Worm (Caenorhabditis elegans): Measurements from ENCODE around the gene hcp-3.
A peak's percentile ranks its signal among the peaks of the same experiment; 100 is the strongest.

The hcp-3 gene

DNA sequence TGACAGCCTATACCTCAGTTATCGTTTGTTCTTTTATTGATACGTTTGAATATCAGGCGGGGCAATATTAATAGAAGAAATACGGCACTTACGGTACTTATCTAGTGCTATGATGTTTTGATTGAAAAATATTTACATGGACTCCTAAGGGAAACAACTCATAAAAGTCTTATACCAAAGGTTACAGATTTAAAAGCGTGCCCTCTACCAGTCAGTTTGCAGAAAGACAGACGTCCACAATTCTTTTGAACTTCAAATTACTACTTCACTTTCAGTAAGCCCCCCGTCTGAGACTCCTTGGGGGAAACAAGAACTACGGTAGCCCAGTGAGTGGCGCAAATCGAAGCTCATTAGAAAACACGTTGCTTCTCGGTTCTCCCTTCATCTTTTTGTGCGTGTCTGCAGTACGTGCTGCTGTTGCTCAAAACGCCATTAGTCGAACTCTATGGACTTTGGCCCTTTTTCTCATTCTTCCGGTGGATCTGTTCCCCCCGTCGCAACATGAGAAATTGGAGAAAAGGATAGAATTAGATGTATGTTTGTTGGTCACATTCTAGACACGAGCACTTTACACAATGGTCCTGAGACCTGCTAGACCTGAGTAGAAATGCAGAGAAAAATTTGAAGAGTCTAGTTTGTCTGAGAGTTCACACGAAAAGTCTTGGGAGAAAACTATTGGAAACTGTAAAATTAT is 46.1 kb upstream of the hcp-3 start:
- TF ChIP-seq ztf-16 (tag; optimal IDR thresholded peaks at IDR 0.05) (no peak), ceh-18 (tag; optimal IDR thresholded peaks at IDR 0.05) (peak; percentile 49)

- TF ChIP-seq fax-1 (tag; optimal IDR thresholded peaks at IDR 0.05), result no peak
- no peak for TF ChIP-seq ceh-34 (tag; optimal IDR thresholded peaks at IDR 0.05)
- no peak for TF ChIP-seq fkh-6 (tag; optimal IDR thresholded peaks at IDR 0.05)
- TF ChIP-seq hlh-8 (tag; optimal IDR thresholded peaks at IDR 0.05), result peak; percentile 40
- no peak for TF ChIP-seq ceh-30 (tag; optimal IDR thresholded peaks at IDR 0.05)
Observed at ce11 chrIII:9661119-9661518, 44.8 kb upstream of the hcp-3 start.

- TF ChIP-seq eyg-1 (tag; optimal IDR thresholded peaks at IDR 0.05) (no peak), mec-3 (tag; optimal IDR thresholded peaks at IDR 0.05; ENCODE audit: borderline replicate concordance) (no peak), unc-3 (GFP tag; conservative IDR thresholded peaks at IDR 0.05) (no peak), unc-3 (tag; optimal IDR thresholded peaks at IDR 0.05) (no peak), tbx-7 (tag; optimal IDR thresholded peaks at IDR 0.05) (no peak), gmeb-2 (tag; optimal IDR thresholded peaks at IDR 0.05) (no peak), ahr-1 (tag; optimal IDR thresholded peaks at IDR 0.05) (no peak), Y22D7AL.16 (tag; optimal IDR thresholded peaks at IDR 0.05) (no peak), odd-2 (tag; optimal IDR thresholded peaks at IDR 0.05) (no peak), tbx-2 (tag; optimal IDR thresholded peaks at IDR 0.05) (no peak), zip-5 (tag; optimal IDR thresholded peaks at IDR 0.05) (no peak), ceh-9 (tag; optimal IDR thresholded peaks at IDR 0.05) (no peak), lim-6 (tag; optimal IDR thresholded peaks at IDR 0.05) (no peak), dmd-4 (tag; optimal IDR thresholded peaks at IDR 0.05; ENCODE audit: borderline replicate concordance) (no peak), pat-9 (tag; optimal IDR thresholded peaks at IDR 0.05) (no peak), ceh-30 (tag; optimal IDR thresholded peaks at IDR 0.05) (no peak), pag-3 (tag; optimal IDR thresholded peaks at IDR 0.05; ENCODE audit: borderline replicate concordance) (no peak), sox-2 (GFP tag; IDR thresholded peaks at IDR 0.05) (no peak)
Observed at ce11 chrIII:9658569-9658968, 42.3 kb upstream of the hcp-3 start.

DNA sequence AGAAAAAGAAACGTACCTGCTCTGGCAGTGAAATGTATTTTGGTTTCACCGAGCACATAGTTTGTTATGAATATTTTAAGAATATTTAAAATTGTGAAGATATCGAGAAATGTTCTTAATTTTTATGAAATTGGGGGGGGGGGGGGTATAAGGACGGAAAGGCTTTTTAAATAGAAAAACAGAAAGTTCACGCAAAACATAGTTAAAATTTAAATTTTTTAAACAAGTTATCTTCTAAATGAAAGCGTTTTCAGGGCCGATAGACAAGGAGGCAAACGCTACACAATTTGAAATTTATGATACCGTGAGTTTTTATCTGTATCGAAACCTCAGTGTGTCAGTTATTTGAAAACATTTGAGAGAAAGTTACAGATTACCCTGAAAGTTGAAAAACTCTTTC is 39.5 kb upstream of the hcp-3 start, which contains the start of gene C15H7.4:
Gene C15H7.4 (minus strand): TSS at position 101 of the 400 bp plus-strand sequence.
- TF ChIP-seq ceh-9 (tag; optimal IDR thresholded peaks at IDR 0.05) (no peak), ceh-2 (tag; optimal IDR thresholded peaks at IDR 0.05) (no peak), odd-2 (tag; optimal IDR thresholded peaks at IDR 0.05) (no peak), dmd-4 (tag; optimal IDR thresholded peaks at IDR 0.05; ENCODE audit: borderline replicate concordance) (no peak), ceh-34 (tag; optimal IDR thresholded peaks at IDR 0.05) (no peak), ceh-14 (tag; optimal IDR thresholded peaks at IDR 0.05) (no peak), elt-2 (tag; optimal IDR thresholded peaks at IDR 0.05) (no peak), unc-42 (tag; optimal IDR thresholded peaks at IDR 0.05) (no peak), ceh-31 (tag; optimal IDR thresholded peaks at IDR 0.05) (no peak), ceh-24 (tag; optimal IDR thresholded peaks at IDR 0.05) (no peak), hlh-13 (GFP tag; optimal IDR thresholded peaks at IDR 0.05) (no peak), ceh-48 (tag; optimal IDR thresholded peaks at IDR 0.05) (no peak), gmeb-2 (tag; optimal IDR thresholded peaks at IDR 0.05) (no peak), mec-3 (tag; optimal IDR thresholded peaks at IDR 0.05; ENCODE audit: borderline replicate concordance) (no peak), sox-2 (GFP tag; IDR thresholded peaks at IDR 0.05) (no peak), T23F11.4 (GFP tag; optimal IDR thresholded peaks at IDR 0.05) (no peak), nhr-232 (tag; optimal IDR thresholded peaks at IDR 0.05) (no peak)

ce11 chrIII:9651871-9652270 is 35.6 kb upstream of the hcp-3 start, which contains the start of gene C15H7.3:
Gene C15H7.3 (minus strand): TSS chrIII:9651971.
- TF ChIP-seq K02D7.2 (tag; optimal IDR thresholded peaks at IDR 0.05) (no peak), unc-42 (tag; optimal IDR thresholded peaks at IDR 0.05) (no peak), ceh-9 (tag; optimal IDR thresholded peaks at IDR 0.05) (no peak), pag-3 (tag; optimal IDR thresholded peaks at IDR 0.05; ENCODE audit: borderline replicate concordance) (no peak), ceh-19 (GFP tag; optimal IDR thresholded peaks at IDR 0.05) (no peak), ceh-30 (tag; optimal IDR thresholded peaks at IDR 0.05) (no peak), dve-1 (tag; optimal IDR thresholded peaks at IDR 0.05) (no peak), ztf-16 (tag; optimal IDR thresholded peaks at IDR 0.05) (no peak), sox-4 (tag; optimal IDR thresholded peaks at IDR 0.05) (no peak), fkh-6 (tag; optimal IDR thresholded peaks at IDR 0.05) (no peak), ama-1 (optimal IDR thresholded peaks at IDR 0.05) (no peak), pqm-1 (tag; optimal IDR thresholded peaks at IDR 0.05) (no peak), ceh-14 (tag; optimal IDR thresholded peaks at IDR 0.05) (no peak), hlh-6 (tag; optimal IDR thresholded peaks at IDR 0.05) (no peak), hlh-30 (tag; optimal IDR thresholded peaks at IDR 0.05; ENCODE audit: insufficient read depth) (no peak), ceh-18 (tag; optimal IDR thresholded peaks at IDR 0.05) (no peak), hlh-8 (tag; optimal IDR thresholded peaks at IDR 0.05) (no peak)
